Worm (Caenorhabditis elegans) whole organism, midembryonic: Measurements from ENCODE around the gene des-2.

Experiments used
- med-1 ChIP-seq: sonication (generic microtip); optimal IDR thresholded peaks from 2 replicates; lab custom pipeline; 2017; ENCODE audit warnings: missing genetic modification characterization, mild to moderate bottlenecking, missing compliant biosample characterization, antibody characterized with exemption, missing genetic modification reagents; ENCODE audit not compliant: insufficient read depth
- ztf-23 ChIP-seq: fragments of 200-800 bp; sonication (Bioruptor generic); IDR thresholded peaks from 2 replicates; pipeline ENCODE4 v1.3.6; 2022; ENCODE audit warnings: missing genetic modification reagents, missing genetic modification characterization, missing compliant biosample characterization
- ztf-29 ChIP-seq: fragments of 200-800 bp; sonication (Bioruptor generic); IDR thresholded peaks from 2 replicates; pipeline ENCODE4 v1.3.6; 2022; ENCODE audit warnings: missing genetic modification reagents, missing genetic modification characterization, missing compliant biosample characterization

DNA sequence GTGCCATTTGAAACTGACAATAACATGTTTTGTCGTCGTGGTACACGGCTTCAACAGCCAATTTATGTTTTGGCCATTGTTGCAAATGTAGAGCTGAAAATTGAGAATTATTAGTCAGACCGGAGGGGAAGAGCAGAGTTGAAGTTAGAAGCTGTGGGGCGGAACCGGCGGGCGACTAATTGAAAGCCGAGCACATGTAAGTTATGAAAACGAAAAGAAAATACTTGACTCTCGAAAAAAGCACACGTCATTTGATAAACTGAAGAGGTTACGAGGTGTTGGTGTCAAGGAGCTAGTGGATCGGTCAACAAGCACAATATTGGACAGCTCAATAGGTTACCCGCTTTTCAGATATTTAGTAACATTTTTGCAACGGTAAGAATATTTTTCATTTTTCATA is 55.4 kb downstream of the des-2 start, which contains the start of gene dop-5:
- TF ChIP-seq med-1, result no peak
- TF ChIP-seq ztf-29, result no peak
- TF ChIP-seq ztf-23, result no peak
